Worm (Caenorhabditis elegans): ENCODE measurements around the gene ceh-24.

Gene ceh-24

DNA sequence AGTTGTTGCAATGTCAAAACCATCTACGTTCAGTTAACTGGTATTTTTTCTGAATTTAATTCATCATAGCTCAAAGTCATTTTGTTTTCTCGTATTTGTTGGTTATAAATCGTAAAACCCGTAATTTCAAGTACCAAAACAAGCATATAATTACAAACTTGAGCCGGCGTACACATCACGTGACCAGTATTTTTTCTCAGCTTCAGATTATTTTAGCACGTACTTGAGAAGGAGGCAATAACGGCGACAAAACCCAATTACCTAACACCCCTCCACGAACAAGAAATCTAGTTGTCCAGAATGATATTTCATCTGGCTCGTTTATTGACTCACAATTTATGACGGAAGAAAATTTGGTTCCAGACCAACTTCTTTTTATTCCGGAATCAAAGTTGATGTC, 45.9 kb downstream of the ceh-24 start, which contains the start of gene srx-135:
Gene srx-135, plus strand, starts transcription at position 301 of the 400 bp plus-strand sequence.
- no peak for TF ChIP-seq alr-1 (tag; optimal IDR thresholded peaks at IDR 0.05; ENCODE audit: borderline replicate concordance)
- TF ChIP-seq tlp-1 (tag; optimal IDR thresholded peaks at IDR 0.05): no peak
- TF ChIP-seq nhr-11 (tag; optimal IDR thresholded peaks at IDR 0.05): no peak
- TF ChIP-seq blmp-1 (tag; optimal IDR thresholded peaks at IDR 0.05): no peak
- no peak for TF ChIP-seq nhr-90 (tag; optimal IDR thresholded peaks at IDR 0.05; ENCODE audit: poor library complexity)
- TF ChIP-seq elt-3 (tag; optimal IDR thresholded peaks at IDR 0.05): no peak
- TF ChIP-seq nhr-85 (tag): no peak
- no peak for TF ChIP-seq sox-4 (tag; optimal IDR thresholded peaks at IDR 0.05)
- no peak for TF ChIP-seq aly-2 (tag; optimal IDR thresholded peaks at IDR 0.05)
- TF ChIP-seq ztf-4 (tag; optimal IDR thresholded peaks at IDR 0.05): no peak
- TF ChIP-seq ztf-11 (tag; optimal IDR thresholded peaks at IDR 0.05): no peak
- TF ChIP-seq xbp-1 (tag; optimal IDR thresholded peaks at IDR 0.05): no peak
- no peak for TF ChIP-seq lir-3 (tag; optimal IDR thresholded peaks at IDR 0.05; ENCODE audit: poor library complexity)
- TF ChIP-seq aha-1 (tag; optimal IDR thresholded peaks at IDR 0.05): no peak
- no peak for TF ChIP-seq elt-2 (tag; optimal IDR thresholded peaks at IDR 0.05)
- TF ChIP-seq sup-37 (GFP tag; optimal IDR thresholded peaks at IDR 0.05): no peak

DNA sequence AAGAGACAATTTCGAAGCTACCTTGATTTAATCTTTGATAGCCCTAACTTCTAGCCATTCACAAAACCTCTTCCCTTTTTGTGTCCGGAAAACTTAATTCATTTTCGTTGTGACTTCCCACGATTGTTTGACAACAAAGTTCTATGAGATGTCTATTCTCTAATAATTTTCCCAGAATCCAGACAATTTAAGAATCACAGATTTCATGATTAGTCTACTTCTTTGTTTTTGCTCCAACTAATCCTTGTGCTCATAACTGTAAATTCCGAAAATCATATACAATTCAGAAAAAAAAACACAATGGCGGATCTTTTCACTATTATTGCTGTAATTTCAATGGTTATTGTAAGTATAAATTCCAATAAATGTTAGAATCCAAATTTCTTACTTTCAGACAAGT, 49.5 kb downstream of the ceh-24 start, which contains the start of gene srx-137:
Gene srx-137, plus strand, starts transcription at position 301 of the 400 bp plus-strand sequence.
- TF ChIP-seq mep-1 (tag; optimal IDR thresholded peaks at IDR 0.05) (no peak), tbx-2 (tag; optimal IDR thresholded peaks at IDR 0.05) (no peak), ces-1 (GFP tag; optimal IDR thresholded peaks at IDR 0.05) (no peak), snpc-4 (tag; optimal IDR thresholded peaks at IDR 0.05) (no peak), unc-62 (GFP tag; optimal IDR thresholded peaks at IDR 0.05) (no peak), zip-4 (GFP tag; optimal IDR thresholded peaks at IDR 0.05) (no peak), nhr-76 (tag; optimal IDR thresholded peaks at IDR 0.05) (no peak), lin-14 (GFP tag; optimal IDR thresholded peaks at IDR 0.05) (no peak), tlp-1 (tag; optimal IDR thresholded peaks at IDR 0.05) (no peak), efl-3 (GFP tag; optimal IDR thresholded peaks at IDR 0.05) (no peak), fkh-8 (tag; optimal IDR thresholded peaks at IDR 0.05) (no peak), elt-3 (tag; optimal IDR thresholded peaks at IDR 0.05) (no peak)

ce11 chrV:13863700-13864099, 50.7 kb downstream of the ceh-24 start:
- TF ChIP-seq jun-1 (tag; optimal IDR thresholded peaks at IDR 0.05): no peak
- TF ChIP-seq C34B4.2 (tag; optimal IDR thresholded peaks at IDR 0.05): no peak
- no peak for TF ChIP-seq C16A3.4 (tag; optimal IDR thresholded peaks at IDR 0.05)
